Worm (Caenorhabditis elegans): ENCODE data around the gene str-181.

Gene str-181

ce11 chrV:12716447-12716846, 2.1 kb downstream of the str-181 start, which contains the start of gene str-178:
Gene str-178, minus strand, starts transcription at chrV:12716547.
- TF ChIP-seq F13C5.2 (tag; optimal IDR thresholded peaks at IDR 0.05) (no peak), ama-1 (optimal IDR thresholded peaks at IDR 0.05) (no peak), ceh-36 (tag; optimal IDR thresholded peaks at IDR 0.05) (no peak), B0310.2 (tag; optimal IDR thresholded peaks at IDR 0.05) (no peak), scrt-1 (GFP tag; IDR thresholded peaks at IDR 0.05) (no peak), hnd-1 (tag; optimal IDR thresholded peaks at IDR 0.05) (no peak), pes-1 (GFP tag; IDR thresholded peaks at IDR 0.05) (no peak), tbx-37 (GFP tag; conservative IDR thresholded peaks at IDR 0.05) (no peak)

- TF ChIP-seq B0310.2 (tag; optimal IDR thresholded peaks at IDR 0.05) (no peak), ceh-36 (tag; optimal IDR thresholded peaks at IDR 0.05) (no peak), ama-1 (optimal IDR thresholded peaks at IDR 0.05) (no peak), hnd-1 (tag; optimal IDR thresholded peaks at IDR 0.05) (no peak)
Observed at ce11 chrV:12714120-12714519, 4.4 kb downstream of the str-181 start, which contains the start of gene R11D1.4. Gene R11D1.4, minus strand, starts transcription at chrV:12714220.

ce11 chrV:12711999-12712398, 6.5 kb downstream of the str-181 start, which contains the start of gene R11D1.3:
Gene R11D1.3, minus strand, starts transcription at chrV:12712099.
- TF ChIP-seq tra-4 (tag; optimal IDR thresholded peaks at IDR 0.05) (no peak), tbx-11 (GFP tag; IDR thresholded peaks at IDR 0.05) (no peak), ceh-36 (tag; optimal IDR thresholded peaks at IDR 0.05) (no peak), ceh-13 (GFP tag; optimal IDR thresholded peaks at IDR 0.05) (no peak), sea-1 (GFP tag; conservative IDR thresholded peaks at IDR 0.05) (no peak), hmbx-1 (tag; optimal IDR thresholded peaks at IDR 0.05) (no peak), F13C5.2 (tag; optimal IDR thresholded peaks at IDR 0.05) (no peak), aly-1 (tag; optimal IDR thresholded peaks at IDR 0.05) (no peak)

ce11 chrV:12708305-12708704, 10.2 kb downstream of the str-181 start, which contains the start of gene R11D1.2:
Gene R11D1.2, plus strand, starts transcription at chrV:12708605.
- no peak for TF ChIP-seq hmbx-1 (tag; optimal IDR thresholded peaks at IDR 0.05)

ce11 chrV:12706511-12706910, 12.0 kb downstream of the str-181 start:
- TF ChIP-seq tbx-37 (GFP tag; conservative IDR thresholded peaks at IDR 0.05) (no peak), flt-1 (GFP tag; IDR thresholded peaks at IDR 0.05) (no peak), pes-1 (GFP tag; IDR thresholded peaks at IDR 0.05) (no peak)

ce11 chrV:12704077-12704476, 14.4 kb downstream of the str-181 start, which contains the start of gene R11D1.1:
Gene R11D1.1, plus strand, starts transcription at chrV:12704377.
- TF ChIP-seq hmbx-1 (tag; optimal IDR thresholded peaks at IDR 0.05) (no peak), pes-1 (GFP tag; IDR thresholded peaks at IDR 0.05) (no peak), hnd-1 (tag; optimal IDR thresholded peaks at IDR 0.05) (no peak), sea-1 (GFP tag; conservative IDR thresholded peaks at IDR 0.05) (no peak), flt-1 (GFP tag; IDR thresholded peaks at IDR 0.05) (no peak), scrt-1 (GFP tag; IDR thresholded peaks at IDR 0.05) (no peak), aly-1 (tag; optimal IDR thresholded peaks at IDR 0.05) (no peak), hmg-4 (GFP tag; optimal IDR thresholded peaks at IDR 0.05) (no peak), tra-4 (tag; optimal IDR thresholded peaks at IDR 0.05) (no peak), ama-1 (optimal IDR thresholded peaks at IDR 0.05) (no peak), B0310.2 (tag; optimal IDR thresholded peaks at IDR 0.05) (no peak), tbx-11 (GFP tag; IDR thresholded peaks at IDR 0.05) (no peak), F13C5.2 (tag; optimal IDR thresholded peaks at IDR 0.05) (no peak), ceh-36 (tag; optimal IDR thresholded peaks at IDR 0.05) (no peak), ets-7 (tag; optimal IDR thresholded peaks at IDR 0.05) (no peak), ceh-13 (GFP tag; optimal IDR thresholded peaks at IDR 0.05) (no peak), tbx-37 (GFP tag; conservative IDR thresholded peaks at IDR 0.05) (no peak)

ce11 chrV:12701613-12702012, 16.9 kb downstream of the str-181 start:
- no peak for TF ChIP-seq ceh-13 (GFP tag; optimal IDR thresholded peaks at IDR 0.05)
- no peak for TF ChIP-seq F13C5.2 (tag; optimal IDR thresholded peaks at IDR 0.05)
- no peak for TF ChIP-seq hmg-4 (GFP tag; optimal IDR thresholded peaks at IDR 0.05)
- no peak for TF ChIP-seq scrt-1 (GFP tag; IDR thresholded peaks at IDR 0.05)
- no peak for TF ChIP-seq sea-1 (GFP tag; conservative IDR thresholded peaks at IDR 0.05)
- no peak for TF ChIP-seq hmbx-1 (tag; optimal IDR thresholded peaks at IDR 0.05)
- no peak for TF ChIP-seq hnd-1 (tag; optimal IDR thresholded peaks at IDR 0.05)
- no peak for TF ChIP-seq pes-1 (GFP tag; IDR thresholded peaks at IDR 0.05)

- TF ChIP-seq ets-7 (tag; optimal IDR thresholded peaks at IDR 0.05) (no peak), tbx-11 (GFP tag; IDR thresholded peaks at IDR 0.05) (no peak), tra-4 (tag; optimal IDR thresholded peaks at IDR 0.05) (no peak), B0310.2 (tag; optimal IDR thresholded peaks at IDR 0.05) (no peak), tbx-37 (GFP tag; conservative IDR thresholded peaks at IDR 0.05) (no peak), hnd-1 (tag; optimal IDR thresholded peaks at IDR 0.05) (no peak)
Observed at ce11 chrV:12697364-12697901, 21.1 kb downstream of the str-181 start, which contains the start of gene istr-1. Gene istr-1, plus strand, starts transcription at chrV:12697858.

ce11 chrV:12696790-12697189, 21.7 kb downstream of the str-181 start:
- TF ChIP-seq ets-7 (tag; optimal IDR thresholded peaks at IDR 0.05) (no peak), B0310.2 (tag; optimal IDR thresholded peaks at IDR 0.05) (no peak), ama-1 (optimal IDR thresholded peaks at IDR 0.05) (no peak), aly-1 (tag; optimal IDR thresholded peaks at IDR 0.05) (no peak), tra-4 (tag; optimal IDR thresholded peaks at IDR 0.05) (no peak), F13C5.2 (tag; optimal IDR thresholded peaks at IDR 0.05) (no peak), scrt-1 (GFP tag; IDR thresholded peaks at IDR 0.05) (no peak), tbx-11 (GFP tag; IDR thresholded peaks at IDR 0.05) (no peak), sea-1 (GFP tag; conservative IDR thresholded peaks at IDR 0.05) (no peak), pes-1 (GFP tag; IDR thresholded peaks at IDR 0.05) (no peak)
